Fruit fly (Drosophila melanogaster) S2 (cell line): ENCODE measurements around the gene CG45072.

ENCODE experiments used
- CG8478 ChIP-seq: fragments of >200 bp; optimal IDR thresholded peaks from 2 replicates; lab custom pipeline; 2018
- CTCF ChIP-seq, 2 experiments: fragments of >200 bp; optimal IDR thresholded peaks; 2 replicates each; lab custom pipeline; 2018

dm6 chr3R:30099341-30099871 lies 23.7 kb downstream of the CG45072 start:
- TF ChIP-seq CG8478 (lab: Kevin White, UChicago), result no peak
- TF ChIP-seq CTCF (optimal IDR thresholded peaks at IDR 0.05; lab: Kevin White, UChicago), result no peak
